Fruit fly (Drosophila melanogaster) whole organism, embryonic: ENCODE data around the gene Atg12.
A peak's percentile ranks its signal among the peaks of the same experiment; 100 is the strongest.

Experiments
- ATbp ChIP-seq: fragments of 200-800 bp; sonication (Bioruptor generic); optimal IDR thresholded peaks from 2 replicates; lab custom pipeline; 2017; ENCODE audit warnings: missing biosample characterization, mild to moderate bottlenecking, missing genetic modification characterization, missing genetic modification reagents
- Ada2b ChIP-seq: fragments of 200-800 bp; sonication (Bioruptor generic); IDR thresholded peaks from 2 replicates; pipeline ENCODE4 v1.3.6; 2022; ENCODE audit warnings: missing biosample characterization, missing genetic modification characterization
- Atf6 ChIP-seq: fragments of 200-800 bp; sonication (Bioruptor generic); IDR thresholded peaks from 2 replicates; pipeline ENCODE4 v1.3.6; 2022; ENCODE audit warnings: missing biosample characterization, missing genetic modification characterization
- Awh ChIP-seq: fragments of 200-800 bp; sonication (Bioruptor generic); IDR thresholded peaks from 2 replicates; pipeline ENCODE4, ENCODE4 v1.3.6; 2022; ENCODE audit warnings: missing biosample characterization, missing genetic modification characterization
- CG1024 ChIP-seq: fragments of 200-800 bp; sonication (Bioruptor generic); IDR thresholded peaks from 2 replicates; pipeline ENCODE4 v1.3.6; 2022; ENCODE audit warnings: missing biosample characterization, missing genetic modification characterization
- CG10462 ChIP-seq: fragments of 200-800 bp; sonication (Bioruptor generic); optimal IDR thresholded peaks from 2 replicates; lab custom pipeline; 2016; ENCODE audit warnings: missing biosample characterization, missing genetic modification characterization
- CG11247 ChIP-seq: fragments of 200-800 bp; sonication (Bioruptor generic); IDR thresholded peaks from 2 replicates; pipeline ENCODE4 v1.3.6; 2022; ENCODE audit warnings: missing biosample characterization, missing genetic modification characterization
- CG14050 ChIP-seq: fragments of 200-800 bp; sonication (Bioruptor generic); IDR thresholded peaks from 3 replicates; pipeline ENCODE4 v1.3.6; 2022; ENCODE audit warnings: missing biosample characterization, missing genetic modification characterization
- CG15479 ChIP-seq: fragments of 200-800 bp; sonication (Bioruptor generic); optimal IDR thresholded peaks from 3 replicates; lab custom pipeline; 2019; ENCODE audit warnings: missing biosample characterization, mild to moderate bottlenecking, missing genetic modification characterization, moderate library complexity
- CG16813 ChIP-seq: fragments of 200-800 bp; sonication (Bioruptor generic); IDR thresholded peaks from 3 replicates; pipeline ENCODE4 v1.3.6; 2022; ENCODE audit warnings: missing biosample characterization, missing genetic modification characterization; ENCODE audit not compliant: partially characterized antibody
- CG2120 ChIP-seq: fragments of 200-800 bp; sonication (Bioruptor generic); optimal IDR thresholded peaks from 3 replicates; lab custom pipeline; 2016; ENCODE audit warnings: missing biosample characterization, missing genetic modification characterization
- CG2202 ChIP-seq: fragments of 200-800 bp; sonication (Bioruptor generic); optimal IDR thresholded peaks from 2 replicates; lab custom pipeline; 2018; ENCODE audit warnings: missing biosample characterization, mild to moderate bottlenecking, missing genetic modification characterization
- CG43689 ChIP-seq: fragments of 200-800 bp; sonication (Bioruptor generic); IDR thresholded peaks from 2 replicates; pipeline ENCODE4 v1.3.6; 2022; ENCODE audit warnings: missing biosample characterization, missing genetic modification characterization
- CG4404 ChIP-seq: fragments of 200-800 bp; sonication (Bioruptor generic); IDR thresholded peaks from 2 replicates; pipeline ENCODE4 v1.3.6; 2022; ENCODE audit warnings: missing biosample characterization, missing genetic modification characterization
- CG6654 ChIP-seq: fragments of 200-800 bp; sonication (Bioruptor generic); optimal IDR thresholded peaks from 2 replicates; lab custom pipeline; 2017; ENCODE audit warnings: missing biosample characterization, mild to moderate bottlenecking, missing genetic modification characterization
- CG6683 ChIP-seq: fragments of 200-800 bp; sonication (Bioruptor generic); optimal IDR thresholded peaks from 2 replicates; lab custom pipeline; 2017; ENCODE audit warnings: missing biosample characterization, mild to moderate bottlenecking, missing genetic modification characterization, missing genetic modification reagents
- CG7372 ChIP-seq: fragments of 200-800 bp; sonication (Bioruptor generic); IDR thresholded peaks from 2 replicates; pipeline ENCODE4 v1.3.6; 2022; ENCODE audit warnings: missing biosample characterization, missing genetic modification characterization
- CG7987 ChIP-seq: fragments of 200-800 bp; sonication (Bioruptor generic); optimal IDR thresholded peaks from 2 replicates; lab custom pipeline; 2018; ENCODE audit warnings: missing biosample characterization, mild to moderate bottlenecking, missing genetic modification characterization, moderate library complexity
- Dip2 ChIP-seq: fragments of 200-800 bp; sonication (Bioruptor generic); IDR thresholded peaks from 2 replicates; pipeline ENCODE4 v1.3.6; 2022; ENCODE audit warnings: missing biosample characterization, missing genetic modification characterization
- Dip3 ChIP-seq: fragments of 200-800 bp; sonication (Bioruptor generic); optimal IDR thresholded peaks from 3 replicates; lab custom pipeline; 2016; ENCODE audit warnings: missing biosample characterization, missing genetic modification characterization
- Ets97D ChIP-seq: fragments of 200-800 bp; sonication (Bioruptor generic); optimal IDR thresholded peaks from 3 replicates; lab custom pipeline; 2016; ENCODE audit warnings: missing biosample characterization, missing genetic modification characterization
- Gug ChIP-seq: fragments of 200-800 bp; sonication (Bioruptor generic); IDR thresholded peaks from 4 replicates; pipeline ENCODE4 v1.3.6; 2022; ENCODE audit warnings: missing biosample characterization, missing genetic modification characterization
- Hey ChIP-seq: fragments of 200-800 bp; sonication (Bioruptor generic); optimal IDR thresholded peaks from 3 replicates; lab custom pipeline; 2018; ENCODE audit warnings: missing biosample characterization, mild to moderate bottlenecking, missing genetic modification characterization
- HmgZ ChIP-seq: fragments of 200-800 bp; sonication (Bioruptor generic); optimal IDR thresholded peaks from 2 replicates; lab custom pipeline; 2018; ENCODE audit warnings: missing biosample characterization, mild to moderate bottlenecking, missing genetic modification characterization
- Myb ChIP-seq: fragments of 200-800 bp; sonication (Bioruptor generic); optimal IDR thresholded peaks from 2 replicates; lab custom pipeline; 2016; ENCODE audit warnings: missing biosample characterization, missing genetic modification characterization
- Neu2 ChIP-seq: fragments of 200-800 bp; sonication (Bioruptor generic); optimal IDR thresholded peaks from 3 replicates; lab custom pipeline; 2016; ENCODE audit warnings: missing biosample characterization, missing genetic modification characterization, borderline replicate concordance
- Oli ChIP-seq: fragments of 200-800 bp; sonication (Bioruptor generic); optimal IDR thresholded peaks from 2 replicates; lab custom pipeline; 2018; ENCODE audit warnings: missing biosample characterization, mild to moderate bottlenecking, missing genetic modification characterization, moderate library complexity
- Poxn ChIP-seq: fragments of 200-800 bp; sonication (Bioruptor generic); IDR thresholded peaks from 2 replicates; pipeline ENCODE4 v1.3.6; 2022; ENCODE audit warnings: missing biosample characterization, missing genetic modification characterization
- Ptx1 ChIP-seq: fragments of 200-800 bp; sonication (Bioruptor generic); IDR thresholded peaks from 2 replicates; pipeline ENCODE4 v1.3.6; 2022; ENCODE audit warnings: missing biosample characterization, missing genetic modification characterization
- Spps ChIP-seq: fragments of 200-800 bp; sonication (Bioruptor generic); optimal IDR thresholded peaks from 2 replicates; lab custom pipeline; 2018; ENCODE audit warnings: missing biosample characterization, mild to moderate bottlenecking, missing genetic modification characterization
- Sry-β ChIP-seq: fragments of 200-800 bp; sonication (Bioruptor generic); optimal IDR thresholded peaks from 2 replicates; lab custom pipeline; 2018; ENCODE audit warnings: missing biosample characterization, mild to moderate bottlenecking, missing genetic modification characterization, moderate library complexity
- Stat92E ChIP-seq, 3 experiments: fragments of >200 bp in 2 of 3; fragments of 200-800 bp in 1 of 3; sonication (Bioruptor generic) in 1 of 3; optimal IDR thresholded peaks; 2 replicates each; lab custom pipeline; 2017 to 2019; ENCODE audit warnings: missing biosample characterization in 3 of 3, missing genetic modification characterization in 3 of 3, mild to moderate bottlenecking in 1 of 3, moderate library complexity in 1 of 3
- Xrp1 ChIP-seq: fragments of 200-800 bp; sonication (Bioruptor generic); IDR thresholded peaks from 2 replicates; pipeline ENCODE4 v1.3.6; 2022; ENCODE audit warnings: missing biosample characterization, missing genetic modification characterization
- amos ChIP-seq: fragments of 200-800 bp; sonication (Bioruptor generic); IDR thresholded peaks from 2 replicates; pipeline ENCODE4 v1.3.6; 2022; ENCODE audit warnings: missing biosample characterization, missing genetic modification characterization; ENCODE audit not compliant: partially characterized antibody
- aop ChIP-seq: fragments of 200-800 bp; sonication (Bioruptor generic); IDR thresholded peaks from 2 replicates; pipeline ENCODE4 v1.3.6; 2022; ENCODE audit warnings: missing biosample characterization, missing genetic modification characterization
- cas ChIP-seq: fragments of 200-800 bp; sonication (Bioruptor generic); IDR thresholded peaks from 2 replicates; pipeline ENCODE4 v1.3.6; 2022; ENCODE audit warnings: missing biosample characterization, missing genetic modification characterization
- cg ChIP-seq: fragments of 200-800 bp; sonication (Bioruptor generic); optimal IDR thresholded peaks from 3 replicates; lab custom pipeline; 2019; ENCODE audit warnings: missing biosample characterization, mild to moderate bottlenecking, missing genetic modification characterization, moderate library complexity
- ftz-f1 ChIP-seq: fragments of 200-800 bp; sonication (Bioruptor generic); optimal IDR thresholded peaks from 2 replicates; lab custom pipeline; 2016; ENCODE audit warnings: missing biosample characterization, missing genetic modification characterization
- h ChIP-seq: fragments of >200 bp; optimal IDR thresholded peaks from 2 replicates; lab custom pipeline; 2017
- hkb ChIP-seq, 2 experiments: fragments of 200-800 bp in 1 of 2; fragments of >200 bp in 1 of 2; sonication (Bioruptor generic) in 1 of 2; IDR thresholded peaks in 1 of 2; optimal IDR thresholded peaks in 1 of 2; 2 replicates each; pipeline versions ENCODE4 v1.3.6 to Lab custom; 2017 to 2022; ENCODE audit warnings: missing biosample characterization in 1 of 2, missing genetic modification characterization in 1 of 2
- kah ChIP-seq: fragments of 200-800 bp; sonication (Bioruptor generic); optimal IDR thresholded peaks from 2 replicates; lab custom pipeline; 2018; ENCODE audit warnings: missing biosample characterization, mild to moderate bottlenecking, missing genetic modification characterization
- luna ChIP-seq: fragments of 200-800 bp; sonication (Bioruptor generic); optimal IDR thresholded peaks from 2 replicates; lab custom pipeline; 2016; ENCODE audit warnings: missing biosample characterization, missing genetic modification characterization
- nerfin-1 ChIP-seq: fragments of 200-800 bp; sonication (Bioruptor generic); optimal IDR thresholded peaks from 3 replicates; lab custom pipeline; 2019; ENCODE audit warnings: missing biosample characterization, mild to moderate bottlenecking, missing genetic modification characterization, moderate library complexity
- nom ChIP-seq: fragments of 200-800 bp; sonication (Bioruptor generic); optimal IDR thresholded peaks from 2 replicates; lab custom pipeline; 2017; ENCODE audit warnings: missing biosample characterization, missing genetic modification characterization, mild to moderate bottlenecking, moderate library complexity, missing genetic modification reagents
- pita ChIP-seq: fragments of 200-800 bp; sonication (Bioruptor generic); optimal IDR thresholded peaks from 2 replicates; lab custom pipeline; 2017; ENCODE audit warnings: missing biosample characterization, mild to moderate bottlenecking, missing genetic modification characterization
- psq ChIP-seq: fragments of 200-800 bp; sonication (Bioruptor generic); optimal IDR thresholded peaks from 2 replicates; lab custom pipeline; 2017; ENCODE audit warnings: missing biosample characterization, missing genetic modification characterization
- ro ChIP-seq: fragments of 200-800 bp; sonication (Bioruptor generic); IDR thresholded peaks from 2 replicates; pipeline ENCODE4 v1.3.6; 2022; ENCODE audit warnings: missing biosample characterization, missing genetic modification characterization
- schlank ChIP-seq: fragments of 200-800 bp; sonication (Bioruptor generic); optimal IDR thresholded peaks from 2 replicates; lab custom pipeline; 2018; ENCODE audit warnings: missing biosample characterization, mild to moderate bottlenecking, missing genetic modification characterization
- sr ChIP-seq: fragments of 200-800 bp; sonication (Bioruptor generic); IDR thresholded peaks from 3 replicates; pipeline ENCODE4 v1.3.6; 2022; ENCODE audit warnings: missing biosample characterization, missing genetic modification characterization
- tin ChIP-seq: fragments of 200-800 bp; sonication (Bioruptor generic); optimal IDR thresholded peaks from 3 replicates; lab custom pipeline; 2016; ENCODE audit warnings: missing biosample characterization, missing genetic modification characterization
- toy ChIP-seq: fragments of 200-800 bp; sonication (Bioruptor generic); IDR thresholded peaks from 2 replicates; pipeline ENCODE4 v1.3.6; 2022; ENCODE audit warnings: missing biosample characterization, missing genetic modification characterization

Atg12 gene

dm6 chr3L:12136630-12137029 lies at the start of gene Atg12, which contains the start of gene CG5645 (continued):
- peak; percentile 65 for TF ChIP-seq CG11247 (GFP tag; lab: Robert Waterston, UW)
- no peak for TF ChIP-seq h (lab: Kevin White, UChicago)
- peak; percentile 79 for TF ChIP-seq tin
- TF ChIP-seq nom = peak; percentile 21
- TF ChIP-seq Ptx1 (GFP tag; lab: Robert Waterston, UW) = peak; percentile 73
- TF ChIP-seq CG2120 (GFP tag; lab: Kevin White, UChicago) = peak; percentile 65
- TF ChIP-seq cas (GFP tag; lab: Robert Waterston, UW) = peak; percentile 29; the same call in 1 of the 2 replicates
- no peak for TF ChIP-seq CG6683
- peak; percentile 2 for TF ChIP-seq Ets97D
- no peak for TF ChIP-seq Dip3 (GFP tag; lab: Kevin White, UChicago)
- TF ChIP-seq toy (GFP tag; lab: Robert Waterston, UW) = no peak
- TF ChIP-seq CG7372 (GFP tag; lab: Robert Waterston, UW) = no peak; the same call in 1 of the 2 replicates
- no peak for TF ChIP-seq schlank (tag; lab: Kevin White, UChicago)
- no peak for TF ChIP-seq Stat92E (GFP tag; optimal IDR thresholded peaks at IDR 0.05; lab: Kevin White, UChicago)
- peak; percentile 59; the same call in 1 of the 2 replicates for TF ChIP-seq Ada2b
- TF ChIP-seq Oli (tag; lab: Kevin White, UChicago) = no peak
- no peak for TF ChIP-seq hkb (optimal IDR thresholded peaks at IDR 0.05; lab: Kevin White, UChicago)
- TF ChIP-seq hkb (GFP tag; IDR thresholded peaks at IDR 0.05; lab: Robert Waterston, UW) = peak; percentile 61; the same call in 1 of the 2 replicates
- no peak for TF ChIP-seq CG2202 (tag; lab: Kevin White, UChicago)
- no peak for TF ChIP-seq aop (GFP tag; lab: Robert Waterston, UW)
- TF ChIP-seq amos (GFP tag; lab: Robert Waterston, UW) = peak; percentile 78
- TF ChIP-seq CG7987 (GFP tag; lab: Kevin White, UChicago) = peak; percentile 46
- no peak for TF ChIP-seq sr (GFP tag; lab: Robert Waterston, UW)
- TF ChIP-seq Neu2 (GFP tag; lab: Kevin White, UChicago) = no peak
- no peak for TF ChIP-seq Spps (tag; lab: Kevin White, UChicago)
- peak; percentile 10 for TF ChIP-seq nerfin-1 (tag; lab: Kevin White, UChicago)
- TF ChIP-seq Atf6 = peak; percentile 61; the same call in 1 of the 2 replicates
- peak; percentile 23 for TF ChIP-seq HmgZ (tag; lab: Kevin White, UChicago)
- peak; percentile 35; the same call in 1 of the 2 replicates for TF ChIP-seq CG1024
- TF ChIP-seq Sry-β = peak; percentile 17
- TF ChIP-seq Xrp1 (GFP tag; lab: Robert Waterston, UW) = peak; percentile 69
- TF ChIP-seq kah = no peak
- TF ChIP-seq ro (GFP tag; lab: Robert Waterston, UW) = no peak
- TF ChIP-seq ATbp (GFP tag; lab: Kevin White, UChicago) = peak; percentile 49
- TF ChIP-seq CG10462 = peak; percentile 37
- no peak for TF ChIP-seq cg (GFP tag; lab: Kevin White, UChicago)
- no peak for TF ChIP-seq CG15479 (GFP tag; lab: Kevin White, UChicago)
- peak; percentile 9 for TF ChIP-seq Myb (GFP tag; lab: Kevin White, UChicago)
- no peak for TF ChIP-seq ftz-f1 (GFP tag; lab: Kevin White, UChicago)
- TF ChIP-seq Awh (GFP tag; lab: Robert Waterston, UW) = peak; percentile 53; the same call in 1 of the 2 replicates
- no peak for TF ChIP-seq psq
- peak; percentile 36; the same call in 1 of the 3 replicates for TF ChIP-seq CG14050 (GFP tag; lab: Robert Waterston, UW)
- TF ChIP-seq CG43689 (GFP tag; lab: Robert Waterston, UW) = no peak
- TF ChIP-seq Poxn (GFP tag; lab: Robert Waterston, UW) = no peak
- no peak for TF ChIP-seq pita (GFP tag; lab: Kevin White, UChicago)
- no peak for TF ChIP-seq Hey (tag; lab: Kevin White, UChicago)
- no peak for TF ChIP-seq luna (GFP tag; lab: Kevin White, UChicago)
- TF ChIP-seq Gug (GFP tag; lab: Robert Waterston, UW) = 0 out of 4 replicates have a peak, but pooled peaks have one; percentile 14
- TF ChIP-seq Dip2 = no peak
- no peak for TF ChIP-seq CG6654 (GFP tag; lab: Kevin White, UChicago)
- peak; percentile 74 for TF ChIP-seq CG16813
- no peak for TF ChIP-seq CG4404 (GFP tag; lab: Robert Waterston, UW)
